Fruit fly (Drosophila melanogaster) whole organism, embryonic: Measurements from ENCODE around the gene CG10041.
A peak's percentile ranks its signal among the peaks of the same experiment; 100 is the strongest.

ENCODE experiments used
- ATbp ChIP-seq: fragments of 200-800 bp; sonication (Bioruptor generic); optimal IDR thresholded peaks from 2 replicates; lab custom pipeline; 2017; ENCODE audit warnings: missing biosample characterization, mild to moderate bottlenecking, missing genetic modification characterization, missing genetic modification reagents
- C15 ChIP-seq: fragments of 200-800 bp; sonication (Bioruptor generic); IDR thresholded peaks from 3 replicates; pipeline ENCODE4 v1.3.6; 2022; ENCODE audit warnings: missing biosample characterization, missing genetic modification characterization
- CG10267 ChIP-seq: fragments of 200-800 bp; sonication (Bioruptor generic); optimal IDR thresholded peaks from 2 replicates; lab custom pipeline; 2018; ENCODE audit warnings: missing biosample characterization, mild to moderate bottlenecking, missing genetic modification characterization, moderate library complexity
- CG10654 ChIP-seq: fragments of 200-800 bp; sonication (Bioruptor generic); optimal IDR thresholded peaks from 2 replicates; lab custom pipeline; 2016; ENCODE audit warnings: missing biosample characterization, missing genetic modification characterization
- CG13287 ChIP-seq: fragments of 200-800 bp; sonication (Bioruptor generic); IDR thresholded peaks from 2 replicates; pipeline ENCODE4 v1.3.6; 2022; ENCODE audit warnings: missing biosample characterization, missing genetic modification characterization; ENCODE audit not compliant: partially characterized antibody
- CG13775 ChIP-seq: fragments of 200-800 bp; sonication (Bioruptor generic); optimal IDR thresholded peaks from 3 replicates; lab custom pipeline; 2017; ENCODE audit warnings: missing biosample characterization, mild to moderate bottlenecking, missing genetic modification characterization
- CG17328 ChIP-seq: fragments of 200-800 bp; sonication (Bioruptor generic); IDR thresholded peaks from 2 replicates; pipeline ENCODE4 v1.3.6; 2022; ENCODE audit warnings: missing biosample characterization, missing genetic modification characterization
- CG2712 ChIP-seq: fragments of 200-800 bp; optimal IDR thresholded peaks from 3 replicates; lab custom pipeline; 2019; ENCODE audit warnings: missing biosample characterization, mild to moderate bottlenecking, missing genetic modification characterization, moderate library complexity
- CG43689 ChIP-seq: fragments of 200-800 bp; sonication (Bioruptor generic); IDR thresholded peaks from 2 replicates; pipeline ENCODE4 v1.3.6; 2022; ENCODE audit warnings: missing biosample characterization, missing genetic modification characterization
- CG4404 ChIP-seq: fragments of 200-800 bp; sonication (Bioruptor generic); IDR thresholded peaks from 2 replicates; pipeline ENCODE4 v1.3.6; 2022; ENCODE audit warnings: missing biosample characterization, missing genetic modification characterization
- CG7963 ChIP-seq: fragments of 200-800 bp; sonication (Bioruptor generic); IDR thresholded peaks from 3 replicates; pipeline ENCODE4 v1.3.6; 2022; ENCODE audit warnings: missing biosample characterization, missing genetic modification characterization; ENCODE audit not compliant: partially characterized antibody
- CG8944 ChIP-seq: fragments of 200-800 bp; sonication (Bioruptor generic); optimal IDR thresholded peaks from 3 replicates; lab custom pipeline; 2016; ENCODE audit warnings: missing biosample characterization, missing genetic modification characterization
- CG9609 ChIP-seq: fragments of 200-800 bp; sonication (Bioruptor generic); optimal IDR thresholded peaks from 3 replicates; lab custom pipeline; 2016; ENCODE audit warnings: missing biosample characterization, missing genetic modification characterization
- CHES-1-like ChIP-seq: fragments of 200-800 bp; sonication (Bioruptor generic); optimal IDR thresholded peaks from 2 replicates; lab custom pipeline; 2016; ENCODE audit warnings: missing biosample characterization, missing genetic modification characterization
- CrebB ChIP-seq: fragments of 200-800 bp; sonication (Bioruptor generic); optimal IDR thresholded peaks from 3 replicates; lab custom pipeline; 2018; ENCODE audit warnings: missing biosample characterization, mild to moderate bottlenecking, missing genetic modification characterization
- Doc3 ChIP-seq: fragments of 200-800 bp; sonication (Bioruptor generic); IDR thresholded peaks from 3 replicates; pipeline ENCODE4 v1.3.6; 2022; ENCODE audit warnings: missing biosample characterization, missing genetic modification characterization; ENCODE audit not compliant: partially characterized antibody
- Dp ChIP-seq: fragments of 200-800 bp; sonication (Bioruptor generic); optimal IDR thresholded peaks from 2 replicates; lab custom pipeline; 2018; ENCODE audit warnings: missing biosample characterization, mild to moderate bottlenecking, missing genetic modification characterization, moderate library complexity
- Drgx ChIP-seq: fragments of 200-800 bp; sonication (Bioruptor generic); IDR thresholded peaks from 2 replicates; pipeline ENCODE4 v1.3.6; 2022; ENCODE audit warnings: missing biosample characterization, missing genetic modification characterization
- Fer2 ChIP-seq: fragments of 200-800 bp; sonication (Bioruptor generic); optimal IDR thresholded peaks from 2 replicates; lab custom pipeline; 2018; ENCODE audit warnings: missing biosample characterization, mild to moderate bottlenecking, missing genetic modification characterization, moderate library complexity
- HLH4C ChIP-seq: fragments of 200-800 bp; sonication (Bioruptor generic); IDR thresholded peaks from 3 replicates; pipeline ENCODE4 v1.3.6; 2022; ENCODE audit warnings: missing biosample characterization, missing genetic modification characterization; ENCODE audit not compliant: partially characterized antibody
- HLHmδ ChIP-seq: fragments of 200-800 bp; sonication (Bioruptor generic); optimal IDR thresholded peaks from 2 replicates; lab custom pipeline; 2018; ENCODE audit warnings: missing biosample characterization, mild to moderate bottlenecking, missing genetic modification characterization, moderate library complexity
- Hmx ChIP-seq: fragments of 200-800 bp; sonication (Bioruptor generic); optimal IDR thresholded peaks from 2 replicates; lab custom pipeline; 2016; ENCODE audit warnings: missing biosample characterization, missing genetic modification characterization
- Hr51 ChIP-seq, 2 experiments: fragments of 200-800 bp; sonication (Bioruptor generic); optimal IDR thresholded peaks; 2 replicates in 1 of 2; 3 replicates in 1 of 2; lab custom pipeline; 2016 to 2018; ENCODE audit warnings: missing biosample characterization in 2 of 2, missing genetic modification characterization in 2 of 2, mild to moderate bottlenecking in 1 of 2, moderate library complexity in 1 of 2
- Opbp ChIP-seq: fragments of 200-800 bp; sonication (Bioruptor generic); IDR thresholded peaks from 3 replicates; pipeline ENCODE4 v1.3.6; 2022; ENCODE audit warnings: missing biosample characterization, missing genetic modification characterization; ENCODE audit not compliant: partially characterized antibody
- ab ChIP-seq: fragments of 200-800 bp; sonication (Bioruptor generic); optimal IDR thresholded peaks from 2 replicates; lab custom pipeline; 2016; ENCODE audit warnings: missing biosample characterization, missing genetic modification characterization
- bowl ChIP-seq: fragments of 200-800 bp; sonication (Bioruptor generic); IDR thresholded peaks from 2 replicates; pipeline ENCODE4 v1.3.6; 2022; ENCODE audit warnings: missing biosample characterization, missing genetic modification characterization
- ci ChIP-seq: fragments of 200-800 bp; sonication (Bioruptor generic); IDR thresholded peaks from 3 replicates; pipeline ENCODE4 v1.3.6; 2022; ENCODE audit warnings: missing biosample characterization, missing genetic modification characterization
- crc ChIP-seq: fragments of 200-800 bp; sonication (Bioruptor generic); optimal IDR thresholded peaks from 2 replicates; lab custom pipeline; 2016; ENCODE audit warnings: missing biosample characterization, missing genetic modification characterization
- dan ChIP-seq: fragments of 200-800 bp; sonication (Bioruptor generic); IDR thresholded peaks from 2 replicates; pipeline ENCODE4 v1.3.6; 2022; ENCODE audit warnings: missing biosample characterization, missing genetic modification characterization
- disco-r ChIP-seq: fragments of 200-800 bp; sonication (Bioruptor generic); optimal IDR thresholded peaks from 2 replicates; lab custom pipeline; 2016; ENCODE audit warnings: missing biosample characterization, missing genetic modification characterization
- dmrt11E ChIP-seq: fragments of 200-800 bp; sonication (Bioruptor generic); optimal IDR thresholded peaks from 3 replicates; lab custom pipeline; 2018; ENCODE audit warnings: missing biosample characterization, mild to moderate bottlenecking, missing genetic modification characterization, moderate library complexity
- dysf ChIP-seq: fragments of 200-800 bp; sonication (Bioruptor generic); IDR thresholded peaks from 3 replicates; pipeline ENCODE4 v1.3.6; 2022; ENCODE audit warnings: missing biosample characterization, missing genetic modification characterization
- emc ChIP-seq: fragments of 200-800 bp; sonication (Bioruptor generic); optimal IDR thresholded peaks from 2 replicates; lab custom pipeline; 2016; ENCODE audit warnings: missing biosample characterization, missing genetic modification characterization
- gcm ChIP-seq: fragments of 200-800 bp; sonication (Bioruptor generic); optimal IDR thresholded peaks from 2 replicates; lab custom pipeline; 2019; ENCODE audit warnings: missing biosample characterization, mild to moderate bottlenecking, missing genetic modification characterization, moderate library complexity
- gem ChIP-seq: fragments of 200-800 bp; sonication (Bioruptor generic); optimal IDR thresholded peaks from 2 replicates; lab custom pipeline; 2019; ENCODE audit warnings: missing biosample characterization, mild to moderate bottlenecking, missing genetic modification characterization, moderate library complexity
- gfzf ChIP-seq: fragments of 200-800 bp; sonication (Bioruptor generic); optimal IDR thresholded peaks from 2 replicates; lab custom pipeline; 2016; ENCODE audit warnings: missing biosample characterization, mild to moderate bottlenecking, missing genetic modification characterization, moderate library complexity
- ind ChIP-seq: fragments of 200-800 bp; sonication (Bioruptor generic); optimal IDR thresholded peaks from 3 replicates; lab custom pipeline; 2016; ENCODE audit warnings: missing biosample characterization, missing genetic modification characterization
- insv ChIP-seq, 2 experiments: fragments of 200-800 bp; sonication (Bioruptor generic); optimal IDR thresholded peaks; 3 replicates each; lab custom pipeline; 2016 to 2018; ENCODE audit warnings: missing biosample characterization in 2 of 2, missing genetic modification characterization in 2 of 2
- inv ChIP-seq: fragments of 200-800 bp; sonication (Bioruptor generic); IDR thresholded peaks from 2 replicates; pipeline ENCODE4 v1.3.6; 2022; ENCODE audit warnings: missing biosample characterization, missing genetic modification characterization; ENCODE audit not compliant: partially characterized antibody
- knrl ChIP-seq: fragments of 200-800 bp; sonication (Bioruptor generic); IDR thresholded peaks from 3 replicates; pipeline ENCODE4 v1.3.6; 2022; ENCODE audit warnings: missing biosample characterization, missing genetic modification characterization; ENCODE audit not compliant: partially characterized antibody
- mld ChIP-seq: fragments of 200-800 bp; sonication (Bioruptor generic); IDR thresholded peaks from 3 replicates; pipeline ENCODE4 v1.3.6; 2022; ENCODE audit warnings: missing biosample characterization, missing genetic modification characterization; ENCODE audit not compliant: partially characterized antibody
- prd ChIP-seq, 3 experiments: fragments of >200 bp in 2 of 3; fragments of 200-800 bp in 1 of 3; sonication (Bioruptor generic) in 1 of 3; optimal IDR thresholded peaks in 2 of 3; IDR thresholded peaks in 1 of 3; 2 replicates in 2 of 3; 3 replicates in 1 of 3; pipeline versions ENCODE4 v1.3.6 to Lab custom; 2017 to 2022; ENCODE audit warnings: missing biosample characterization in 1 of 3, missing genetic modification characterization in 1 of 3
- row ChIP-seq: fragments of 200-800 bp; sonication (Bioruptor generic); IDR thresholded peaks from 3 replicates; pipeline ENCODE4 v1.3.6; 2022; ENCODE audit warnings: missing biosample characterization, missing genetic modification characterization
- sna ChIP-seq: fragments of 200-800 bp; sonication (Bioruptor generic); IDR thresholded peaks from 2 replicates; pipeline ENCODE4 v1.3.6; 2022; ENCODE audit warnings: missing biosample characterization, missing genetic modification characterization; ENCODE audit not compliant: partially characterized antibody
- stc ChIP-seq: fragments of 200-800 bp; sonication (Bioruptor generic); IDR thresholded peaks from 2 replicates; pipeline ENCODE4 v1.3.6; 2022; ENCODE audit warnings: missing biosample characterization, missing genetic modification characterization
- tio ChIP-seq: fragments of 200-800 bp; sonication (Bioruptor generic); optimal IDR thresholded peaks from 2 replicates; lab custom pipeline; 2017; ENCODE audit warnings: missing biosample characterization, missing genetic modification characterization, inconsistent platforms
- unc-4 ChIP-seq: fragments of 200-800 bp; sonication (Bioruptor generic); IDR thresholded peaks from 2 replicates; pipeline ENCODE4 v1.3.6; 2022; ENCODE audit warnings: missing biosample characterization, missing genetic modification characterization; ENCODE audit not compliant: partially characterized antibody
- wor ChIP-seq: fragments of 200-800 bp; sonication (Bioruptor generic); IDR thresholded peaks from 2 replicates; pipeline ENCODE4 v1.3.6; 2022; ENCODE audit warnings: missing biosample characterization, missing genetic modification characterization
- z ChIP-seq: fragments of 200-800 bp; sonication (Bioruptor generic); IDR thresholded peaks from 3 replicates; pipeline ENCODE4 v1.3.6; 2022; ENCODE audit warnings: missing biosample characterization, missing genetic modification characterization

CG10041 gene

DNA sequence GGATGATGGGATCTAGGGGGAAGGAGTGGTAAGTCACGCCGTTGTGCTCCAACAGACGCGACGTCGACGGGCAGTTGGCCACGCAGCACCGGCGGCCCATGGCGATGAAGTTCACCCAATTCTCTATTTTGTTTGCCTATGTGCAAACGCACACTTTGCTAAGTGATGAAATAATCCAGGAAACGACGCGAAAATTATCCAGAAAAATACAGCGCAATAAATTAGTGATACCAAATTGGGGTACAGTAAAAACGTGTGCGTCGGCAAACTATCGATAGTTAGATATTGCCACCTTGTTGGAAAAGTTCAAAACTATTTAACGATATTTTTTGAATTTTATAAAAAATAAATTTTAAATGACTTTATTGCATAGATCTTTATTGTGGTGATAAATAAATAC is 4.1 kb upstream of the CG10041 start, which contains the start of gene MBD-R2 (continued):
- TF ChIP-seq ind: no peak
- TF ChIP-seq CG17328 (GFP tag; lab: Robert Waterston, UW): 0 out of 2 replicates have a peak, but pooled peaks have one; percentile 27
- no peak for TF ChIP-seq CG7963 (GFP tag; lab: Robert Waterston, UW)
- no peak for TF ChIP-seq CG43689
- TF ChIP-seq CrebB (tag; lab: Kevin White, UChicago): no peak
- TF ChIP-seq Dp (GFP tag; lab: Kevin White, UChicago): peak; percentile 67
- TF ChIP-seq sna (GFP tag; lab: Robert Waterston, UW): peak; percentile 42; the same call in 1 of the 2 replicates
- no peak for TF ChIP-seq z (GFP tag; lab: Robert Waterston, UW)
- no peak for TF ChIP-seq CG13775 (GFP tag; lab: Kevin White, UChicago)
- TF ChIP-seq inv (GFP tag; lab: Robert Waterston, UW): peak; percentile 62; the same call in 1 of the 2 replicates
- TF ChIP-seq mld (GFP tag; lab: Robert Waterston, UW): 0 out of 3 replicates have a peak, but pooled peaks have one; percentile 48
- no peak for TF ChIP-seq stc (GFP tag; lab: Robert Waterston, UW)
- no peak for TF ChIP-seq wor (GFP tag; lab: Robert Waterston, UW)
- TF ChIP-seq insv (GFP tag; optimal IDR thresholded peaks at IDR 0.05; lab: Kevin White, UChicago): no peak
- TF ChIP-seq tio (GFP tag; lab: Kevin White, UChicago): no peak
- TF ChIP-seq row: peak; percentile 69
- peak; percentile 37; the same call in 2 of the 3 replicates for TF ChIP-seq HLH4C (GFP tag; lab: Robert Waterston, UW)
- no peak for TF ChIP-seq CHES-1-like
- TF ChIP-seq CG10267 (tag; lab: Kevin White, UChicago): peak; percentile 41
- no peak for TF ChIP-seq HLHmδ (GFP tag; lab: Kevin White, UChicago)
- TF ChIP-seq ci (GFP tag; lab: Robert Waterston, UW): 0 out of 3 replicates have a peak, but pooled peaks have one; percentile 33
- TF ChIP-seq Opbp: peak; percentile 80; the same call in 2 of the 3 replicates
- TF ChIP-seq gem (tag; lab: Kevin White, UChicago): peak; percentile 22
- no peak for TF ChIP-seq CG9609
- TF ChIP-seq Hr51 (GFP tag; optimal IDR thresholded peaks at IDR 0.05; lab: Kevin White, UChicago): peak in 1 of 2 experiments; percentile 3
- TF ChIP-seq Doc3 (GFP tag; lab: Robert Waterston, UW): peak; percentile 56; the same call in 2 of the 3 replicates
- TF ChIP-seq CG8944: no peak
- TF ChIP-seq knrl (GFP tag; lab: Robert Waterston, UW): peak; percentile 78
- no peak for TF ChIP-seq dan (GFP tag; lab: Robert Waterston, UW)
- TF ChIP-seq disco-r (GFP tag; lab: Kevin White, UChicago): no peak
- no peak for TF ChIP-seq Hmx (GFP tag; lab: Kevin White, UChicago)
- peak; percentile 84 for TF ChIP-seq CG13287 (GFP tag; lab: Robert Waterston, UW)
- TF ChIP-seq CG10654 (GFP tag; lab: Kevin White, UChicago): no peak
- no peak for TF ChIP-seq dmrt11E (tag; lab: Kevin White, UChicago)
- TF ChIP-seq crc (GFP tag; lab: Kevin White, UChicago): no peak
- no peak for TF ChIP-seq dysf (GFP tag; lab: Robert Waterston, UW)
- no peak for TF ChIP-seq ATbp
- no peak for TF ChIP-seq Drgx
- peak; percentile 80 for TF ChIP-seq unc-4 (GFP tag; lab: Robert Waterston, UW)
- TF ChIP-seq ab (GFP tag; lab: Kevin White, UChicago): no peak
- TF ChIP-seq gcm (GFP tag; lab: Kevin White, UChicago): peak; percentile 1
- peak; percentile 74 for TF ChIP-seq gfzf (GFP tag; lab: Kevin White, UChicago)
- peak; percentile 38 for TF ChIP-seq CG2712 (tag; lab: Kevin White, UChicago)
- no peak for TF ChIP-seq emc (GFP tag; lab: Kevin White, UChicago)
- TF ChIP-seq Fer2 (tag; lab: Kevin White, UChicago): no peak
- TF ChIP-seq bowl (GFP tag; lab: Robert Waterston, UW): no peak
- TF ChIP-seq CG4404 (GFP tag; lab: Robert Waterston, UW): no peak
- no peak for TF ChIP-seq C15 (GFP tag; lab: Robert Waterston, UW)
- TF ChIP-seq prd (optimal IDR thresholded peaks at IDR 0.05; lab: Kevin White, UChicago): no peak
- TF ChIP-seq prd (GFP tag; IDR thresholded peaks at IDR 0.05; lab: Robert Waterston, UW): no peak
